Fruit fly (Drosophila melanogaster) whole organism, embryonic: Measurements from ENCODE around the gene htt.

Experiments
- B-H2 ChIP-seq: fragments of 200-800 bp; sonication (Bioruptor generic); optimal IDR thresholded peaks from 2 replicates; lab custom pipeline; 2018; ENCODE audit warnings: missing biosample characterization, mild to moderate bottlenecking, missing genetic modification characterization
- BEAF-32 ChIP-seq: fragments of 200-800 bp; sonication (Bioruptor generic); optimal IDR thresholded peaks from 3 replicates; lab custom pipeline; 2017; ENCODE audit warnings: missing biosample characterization, missing genetic modification characterization, mild to moderate bottlenecking, moderate library complexity, missing genetic modification reagents
- CG11247 ChIP-seq: fragments of 200-800 bp; sonication (Bioruptor generic); IDR thresholded peaks from 2 replicates; pipeline ENCODE4 v1.3.6; 2022; ENCODE audit warnings: missing biosample characterization, missing genetic modification characterization
- CG12219 ChIP-seq: fragments of 200-800 bp; sonication (Bioruptor generic); optimal IDR thresholded peaks from 3 replicates; lab custom pipeline; 2018; ENCODE audit warnings: missing biosample characterization, mild to moderate bottlenecking, missing genetic modification characterization
- CG12236 ChIP-seq: fragments of 200-800 bp; sonication (Bioruptor generic); optimal IDR thresholded peaks from 2 replicates; lab custom pipeline; 2016; ENCODE audit warnings: missing biosample characterization, missing genetic modification characterization
- CG12299 ChIP-seq: fragments of 200-800 bp; sonication (Bioruptor generic); optimal IDR thresholded peaks from 2 replicates; lab custom pipeline; 2018; ENCODE audit warnings: missing biosample characterization, mild to moderate bottlenecking, missing genetic modification characterization
- CG12391 ChIP-seq: fragments of 200-800 bp; sonication (Bioruptor generic); optimal IDR thresholded peaks from 3 replicates; lab custom pipeline; 2018; ENCODE audit warnings: missing biosample characterization, mild to moderate bottlenecking, missing genetic modification characterization, moderate library complexity
- CG12942 ChIP-seq: fragments of 200-800 bp; sonication (Bioruptor generic); optimal IDR thresholded peaks from 3 replicates; lab custom pipeline; 2016; ENCODE audit warnings: missing biosample characterization, missing genetic modification characterization
- CG16779 ChIP-seq: fragments of 200-800 bp; sonication (Bioruptor generic); IDR thresholded peaks from 2 replicates; pipeline ENCODE4 v1.3.6; 2022; ENCODE audit warnings: missing biosample characterization, missing genetic modification characterization
- CG17359 ChIP-seq: fragments of 200-800 bp; sonication (Bioruptor generic); optimal IDR thresholded peaks from 3 replicates; lab custom pipeline; 2018; ENCODE audit warnings: missing biosample characterization, mild to moderate bottlenecking, missing genetic modification characterization, moderate library complexity
- CG18011 ChIP-seq: fragments of 200-800 bp; sonication (Bioruptor generic); optimal IDR thresholded peaks from 2 replicates; lab custom pipeline; 2017; ENCODE audit warnings: missing biosample characterization, missing genetic modification characterization, mild to moderate bottlenecking, moderate library complexity, missing genotype
- CG2129 ChIP-seq: fragments of 200-800 bp; sonication (Bioruptor generic); IDR thresholded peaks from 2 replicates; pipeline ENCODE4 v1.3.6; 2022; ENCODE audit warnings: missing biosample characterization, missing genetic modification characterization; ENCODE audit not compliant: partially characterized antibody
- CG30403 ChIP-seq: fragments of 200-800 bp; sonication (Bioruptor generic); optimal IDR thresholded peaks from 3 replicates; lab custom pipeline; 2016; ENCODE audit warnings: missing biosample characterization, missing genetic modification characterization
- CG30431 ChIP-seq: fragments of 200-800 bp; sonication (Bioruptor generic); optimal IDR thresholded peaks from 2 replicates; lab custom pipeline; 2017; ENCODE audit warnings: missing biosample characterization, missing genetic modification characterization
- CG32767 ChIP-seq: fragments of 200-800 bp; sonication (Bioruptor generic); IDR thresholded peaks from 2 replicates; pipeline ENCODE4 v1.3.6; 2022; ENCODE audit warnings: missing biosample characterization, missing genetic modification characterization
- CG3407 ChIP-seq: fragments of 200-800 bp; sonication (Bioruptor generic); optimal IDR thresholded peaks from 2 replicates; lab custom pipeline; 2018; ENCODE audit warnings: missing biosample characterization, mild to moderate bottlenecking, missing genetic modification characterization
- CG34422 ChIP-seq: fragments of 200-800 bp; sonication (Bioruptor generic); IDR thresholded peaks from 3 replicates; pipeline ENCODE4 v1.3.6; 2022; ENCODE audit warnings: missing biosample characterization, missing genetic modification characterization
- CG4404 ChIP-seq: fragments of 200-800 bp; sonication (Bioruptor generic); IDR thresholded peaks from 2 replicates; pipeline ENCODE4 v1.3.6; 2022; ENCODE audit warnings: missing biosample characterization, missing genetic modification characterization
- CG5180 ChIP-seq: fragments of 200-800 bp; sonication (Bioruptor generic); optimal IDR thresholded peaks from 3 replicates; lab custom pipeline; 2017; ENCODE audit warnings: missing biosample characterization, missing genetic modification characterization, mild to moderate bottlenecking, moderate library complexity, missing genetic modification reagents
- CG7372 ChIP-seq: fragments of 200-800 bp; sonication (Bioruptor generic); IDR thresholded peaks from 2 replicates; pipeline ENCODE4 v1.3.6; 2022; ENCODE audit warnings: missing biosample characterization, missing genetic modification characterization
- CG8290 ChIP-seq, 3 experiments: fragments of 200-800 bp; sonication (Bioruptor generic); optimal IDR thresholded peaks; 2 replicates each; lab custom pipeline; 2016 to 2019; ENCODE audit warnings: missing biosample characterization in 3 of 3, missing genetic modification characterization in 3 of 3, mild to moderate bottlenecking in 2 of 3, moderate library complexity in 1 of 3
- CG8765 ChIP-seq: fragments of 200-800 bp; sonication (Bioruptor generic); IDR thresholded peaks from 2 replicates; pipeline ENCODE4 v1.3.6; 2022; ENCODE audit warnings: missing biosample characterization, missing genetic modification characterization
- CTCF ChIP-seq: fragments of 200-800 bp; sonication (Bioruptor generic); optimal IDR thresholded peaks from 2 replicates; lab custom pipeline; 2017; ENCODE audit warnings: missing biosample characterization, mild to moderate bottlenecking, missing genetic modification characterization, moderate library complexity
- Deaf1 ChIP-seq: fragments of 200-800 bp; optimal IDR thresholded peaks from 3 replicates; lab custom pipeline; 2019; ENCODE audit warnings: missing biosample characterization, mild to moderate bottlenecking, missing genetic modification characterization, moderate library complexity
- E2f1 ChIP-seq: fragments of 200-800 bp; sonication (Bioruptor generic); IDR thresholded peaks from 2 replicates; pipeline ENCODE4 v1.3.6; 2022; ENCODE audit warnings: missing biosample characterization, missing genetic modification characterization
- Eip74EF ChIP-seq, 2 experiments: fragments of 200-800 bp in 1 of 2; fragments of >200 bp in 1 of 2; sonication (Bioruptor generic) in 1 of 2; optimal IDR thresholded peaks; 2 replicates each; lab custom pipeline; 2017 to 2019; ENCODE audit warnings: missing biosample characterization in 2 of 2, missing genetic modification characterization in 2 of 2, mild to moderate bottlenecking in 1 of 2, moderate library complexity in 1 of 2
- Fer3 ChIP-seq: fragments of 200-800 bp; sonication (Bioruptor generic); optimal IDR thresholded peaks from 2 replicates; lab custom pipeline; 2018; ENCODE audit warnings: missing biosample characterization, mild to moderate bottlenecking, missing genetic modification characterization, moderate library complexity
- H15 ChIP-seq: fragments of 200-800 bp; sonication (Bioruptor generic); IDR thresholded peaks from 3 replicates; pipeline ENCODE4 v1.3.6; 2022; ENCODE audit warnings: missing biosample characterization, missing genetic modification characterization
- HLH4C ChIP-seq: fragments of 200-800 bp; sonication (Bioruptor generic); IDR thresholded peaks from 3 replicates; pipeline ENCODE4 v1.3.6; 2022; ENCODE audit warnings: missing biosample characterization, missing genetic modification characterization; ENCODE audit not compliant: partially characterized antibody
- MESR4 ChIP-seq: fragments of 200-800 bp; sonication (Bioruptor generic); optimal IDR thresholded peaks from 2 replicates; lab custom pipeline; 2018; ENCODE audit warnings: missing biosample characterization, mild to moderate bottlenecking, missing genetic modification characterization, moderate library complexity
- Mrtf ChIP-seq: fragments of 200-800 bp; sonication (Bioruptor generic); IDR thresholded peaks from 3 replicates; pipeline ENCODE4 v1.3.6; 2022; ENCODE audit warnings: missing biosample characterization, missing genetic modification characterization
- Myb ChIP-seq: fragments of 200-800 bp; sonication (Bioruptor generic); optimal IDR thresholded peaks from 2 replicates; lab custom pipeline; 2016; ENCODE audit warnings: missing biosample characterization, missing genetic modification characterization
- NC2β ChIP-seq: fragments of 200-800 bp; sonication (Bioruptor generic); optimal IDR thresholded peaks from 2 replicates; lab custom pipeline; 2016; ENCODE audit warnings: missing biosample characterization, missing genetic modification characterization
- Oaz ChIP-seq: fragments of 200-800 bp; sonication (Bioruptor generic); IDR thresholded peaks from 2 replicates; pipeline ENCODE4 v1.3.6; 2022; ENCODE audit warnings: missing biosample characterization, missing genetic modification characterization
- Trl ChIP-seq, 3 experiments: fragments of >200 bp in 2 of 3; fragments of 200-800 bp in 1 of 3; sonication (Bioruptor generic) in 1 of 3; optimal IDR thresholded peaks; 2 replicates in 1 of 3; 3 replicates in 2 of 3; lab custom pipeline; 2016 to 2017; ENCODE audit warnings: missing biosample characterization in 1 of 3, missing genetic modification characterization in 1 of 3
- danr ChIP-seq: fragments of 200-800 bp; sonication (Bioruptor generic); IDR thresholded peaks from 2 replicates; pipeline ENCODE4 v1.3.6; 2022; ENCODE audit warnings: missing biosample characterization, missing genetic modification characterization
- fd64A ChIP-seq: fragments of 200-800 bp; sonication (Bioruptor generic); optimal IDR thresholded peaks from 3 replicates; lab custom pipeline; 2018; ENCODE audit warnings: missing biosample characterization, mild to moderate bottlenecking, missing genetic modification characterization
- gt ChIP-seq: fragments of 200-800 bp; sonication (Bioruptor generic); IDR thresholded peaks from 2 replicates; pipeline ENCODE4 v1.3.6; 2022; ENCODE audit warnings: missing biosample characterization, missing genetic modification characterization
- ken ChIP-seq: fragments of 200-800 bp; sonication (Bioruptor generic); IDR thresholded peaks from 3 replicates; pipeline ENCODE4 v1.3.6; 2022; ENCODE audit warnings: missing biosample characterization, missing genetic modification characterization
- klu ChIP-seq: fragments of 200-800 bp; sonication (Bioruptor generic); IDR thresholded peaks from 2 replicates; pipeline ENCODE4 v1.3.6; 2022; ENCODE audit warnings: missing biosample characterization, missing genetic modification characterization
- knrl ChIP-seq: fragments of 200-800 bp; sonication (Bioruptor generic); IDR thresholded peaks from 3 replicates; pipeline ENCODE4 v1.3.6; 2022; ENCODE audit warnings: missing biosample characterization, missing genetic modification characterization; ENCODE audit not compliant: partially characterized antibody
- nerfin-1 ChIP-seq: fragments of 200-800 bp; sonication (Bioruptor generic); optimal IDR thresholded peaks from 3 replicates; lab custom pipeline; 2019; ENCODE audit warnings: missing biosample characterization, mild to moderate bottlenecking, missing genetic modification characterization, moderate library complexity
- org-1 ChIP-seq: fragments of 200-800 bp; sonication (Bioruptor generic); optimal IDR thresholded peaks from 2 replicates; lab custom pipeline; 2017; ENCODE audit warnings: missing biosample characterization, missing genetic modification characterization
- pho ChIP-seq: fragments of 200-800 bp; sonication (Bioruptor generic); optimal IDR thresholded peaks from 2 replicates; lab custom pipeline; 2016; ENCODE audit warnings: missing biosample characterization, missing genetic modification characterization
- ranshi ChIP-seq: fragments of 200-800 bp; sonication (Bioruptor generic); IDR thresholded peaks from 2 replicates; pipeline ENCODE4 v1.3.6; 2022; ENCODE audit warnings: missing biosample characterization, missing genetic modification characterization
- sc ChIP-seq, 3 experiments: fragments of >200 bp in 2 of 3; fragments of 200-800 bp in 1 of 3; sonication (Bioruptor generic) in 1 of 3; optimal IDR thresholded peaks; 2 replicates in 2 of 3; 3 replicates in 1 of 3; lab custom pipeline; 2017; ENCODE audit warnings: mild to moderate bottlenecking in 1 of 3, missing biosample characterization in 1 of 3, missing genetic modification characterization in 1 of 3, missing genetic modification reagents in 1 of 3
- seq ChIP-seq: fragments of 200-800 bp; sonication (Bioruptor generic); IDR thresholded peaks from 2 replicates; pipeline ENCODE4 v1.3.6; 2022; ENCODE audit warnings: missing biosample characterization, missing genetic modification characterization
- sima ChIP-seq: fragments of 200-800 bp; sonication (Bioruptor generic); optimal IDR thresholded peaks from 2 replicates; lab custom pipeline; 2016; ENCODE audit warnings: missing biosample characterization, missing genetic modification characterization
- stc ChIP-seq: fragments of 200-800 bp; sonication (Bioruptor generic); IDR thresholded peaks from 2 replicates; pipeline ENCODE4 v1.3.6; 2022; ENCODE audit warnings: missing biosample characterization, missing genetic modification characterization
- yki ChIP-seq: fragments of >200 bp; optimal IDR thresholded peaks from 3 replicates; lab custom pipeline; 2018

htt gene

DNA sequence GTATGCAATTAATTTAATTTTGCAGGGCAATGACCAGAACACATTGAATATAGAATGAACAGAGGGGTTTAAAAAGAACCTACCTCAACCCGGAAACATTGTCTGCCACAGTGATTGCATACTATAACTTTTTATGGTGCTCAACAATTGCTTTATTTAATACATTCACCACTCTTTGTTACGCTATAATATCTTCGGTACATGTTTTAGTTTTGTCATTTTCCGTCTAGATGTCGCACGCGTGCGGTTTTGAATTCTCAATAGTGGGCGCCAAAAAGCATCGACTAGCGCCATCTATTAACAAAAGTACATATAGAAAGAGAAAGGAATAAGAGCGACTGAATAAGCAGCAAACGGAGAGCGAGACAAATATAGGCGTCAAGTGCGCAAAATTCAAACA, 23.9 kb upstream of the htt start (continued):
- TF ChIP-seq fd64A (GFP tag; lab: Kevin White, UChicago) (peak; percentile 51), klu (GFP tag; lab: Robert Waterston, UW) (peak; percentile 33; the same call in 1 of the 2 replicates), Myb (GFP tag; lab: Kevin White, UChicago) (peak; percentile 54), seq (GFP tag; lab: Robert Waterston, UW) (peak; percentile 36), pho (GFP tag; lab: Kevin White, UChicago) (peak; percentile 70), CG12299 (tag; lab: Kevin White, UChicago) (peak; percentile 34), danr (GFP tag; lab: Robert Waterston, UW) (peak; percentile 45; the same call in 1 of the 2 replicates), nerfin-1 (peak; percentile 59), CG30431 (GFP tag; lab: Kevin White, UChicago) (peak; percentile 90), CG12236 (GFP tag; lab: Kevin White, UChicago) (peak; percentile 76), CTCF (GFP tag; lab: Kevin White, UChicago) (peak; percentile 99), NC2β (GFP tag; lab: Kevin White, UChicago) (peak; percentile 93), stc (GFP tag; lab: Robert Waterston, UW) (peak; percentile 76), CG32767 (GFP tag; lab: Robert Waterston, UW) (no peak), CG4404 (GFP tag; lab: Robert Waterston, UW) (0 out of 2 replicates have a peak, but pooled peaks have one; percentile 13), CG5180 (GFP tag; lab: Kevin White, UChicago) (peak; percentile 52), B-H2 (GFP tag; lab: Kevin White, UChicago) (peak; percentile 87), CG12219 (peak; percentile 63), sc (optimal IDR thresholded peaks at IDR 0.05; lab: Kevin White, UChicago) (no peak), sc (GFP tag; optimal IDR thresholded peaks at IDR 0.05; lab: Kevin White, UChicago) (peak; percentile 70), Eip74EF (GFP tag; optimal IDR thresholded peaks at IDR 0.05; lab: Kevin White, UChicago) (peak in 1 of 2 experiments; percentile 87), CG12942 (peak; percentile 74), CG2129 (GFP tag; lab: Robert Waterston, UW) (no peak), CG30403 (GFP tag; lab: Kevin White, UChicago) (peak; percentile 87), HLH4C (no peak), Mrtf (GFP tag; lab: Robert Waterston, UW) (peak; percentile 89), Oaz (peak; percentile 65), org-1 (GFP tag; lab: Kevin White, UChicago) (peak; percentile 52), knrl (peak; percentile 46; the same call in 1 of the 3 replicates), ranshi (GFP tag; lab: Robert Waterston, UW) (peak; percentile 82), gt (GFP tag; lab: Robert Waterston, UW) (peak; percentile 66), CG8765 (GFP tag; lab: Robert Waterston, UW) (peak; percentile 31; the same call in 1 of the 2 replicates), Trl (optimal IDR thresholded peaks at IDR 0.05; lab: Kevin White, UChicago) (no peak), Trl (GFP tag; optimal IDR thresholded peaks at IDR 0.05; lab: Kevin White, UChicago) (peak; percentile 95), BEAF-32 (GFP tag; lab: Kevin White, UChicago) (peak; percentile 17), CG34422 (GFP tag; lab: Robert Waterston, UW) (peak; percentile 86), yki (lab: Kevin White, UChicago) (no peak), Deaf1 (peak; percentile 33), CG18011 (GFP tag; lab: Kevin White, UChicago) (peak; percentile 21), CG3407 (GFP tag; lab: Kevin White, UChicago) (peak; percentile 77), CG7372 (GFP tag; lab: Robert Waterston, UW) (peak; percentile 54; the same call in 1 of the 2 replicates), E2f1 (peak; percentile 80), CG16779 (GFP tag; lab: Robert Waterston, UW) (peak; percentile 71), ken (GFP tag; lab: Robert Waterston, UW) (peak; percentile 83), sima (GFP tag; lab: Kevin White, UChicago) (no peak), CG11247 (peak; percentile 93), MESR4 (GFP tag; lab: Kevin White, UChicago) (no peak), CG12391 (tag; lab: Kevin White, UChicago) (peak; percentile 74), H15 (GFP tag; lab: Robert Waterston, UW) (peak; percentile 89), CG8290 (GFP tag; optimal IDR thresholded peaks at IDR 0.05; lab: Kevin White, UChicago) (peak; percentile 91), CG8290 (tag; optimal IDR thresholded peaks at IDR 0.05; lab: Kevin White, UChicago) (peak; percentile 52 to 93), Fer3 (tag; lab: Kevin White, UChicago) (peak; percentile 87), CG17359 (tag; lab: Kevin White, UChicago) (peak; percentile 90)
